Worm (Caenorhabditis elegans): ENCODE data around the gene C01B10.6.

Gene C01B10.6

DNA sequence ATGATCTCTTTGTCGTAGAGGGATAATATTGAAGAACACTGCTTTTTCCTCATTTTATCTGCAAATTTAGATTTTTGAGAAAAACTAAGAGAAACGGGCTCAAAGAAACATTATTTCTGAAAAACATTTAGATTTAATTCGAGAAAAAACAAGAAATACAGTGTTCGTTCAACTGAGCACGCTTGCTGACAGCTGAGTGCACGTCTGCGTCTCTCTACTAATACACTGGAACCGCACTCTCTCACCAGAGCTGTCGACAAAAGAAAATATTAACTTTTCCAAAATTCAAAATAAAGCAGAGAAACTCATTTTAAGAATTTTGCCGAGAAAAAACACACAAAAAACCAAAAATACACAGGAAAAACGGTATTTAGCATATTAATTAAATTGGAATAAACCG lies 26.7 kb upstream of the C01B10.6 start, which contains the start of gene drh-1 (continued):
- TF ChIP-seq nhr-6 (tag; optimal IDR thresholded peaks at IDR 0.05) (peak; percentile 18), nhr-42 (GFP tag; IDR thresholded peaks at IDR 0.05) (no peak), ceh-20 (GFP tag; IDR thresholded peaks at IDR 0.05) (no peak), duxl-1 (tag; optimal IDR thresholded peaks at IDR 0.05; ENCODE audit: poor library complexity) (no peak), zfp-2 (tag; optimal IDR thresholded peaks at IDR 0.05) (no peak)

- no peak for TF ChIP-seq F49E8.2 (tag; optimal IDR thresholded peaks at IDR 0.05; ENCODE audit: borderline replicate concordance)
- TF ChIP-seq lin-13 (GFP tag; optimal IDR thresholded peaks at IDR 0.05), result no peak
- no peak for TF ChIP-seq lin-1 (GFP tag; IDR thresholded peaks at IDR 0.05)
- peak in 1 of 2 experiments; percentile 34 for TF ChIP-seq lsy-2 (tag; optimal IDR thresholded peaks at IDR 0.05)
- TF ChIP-seq zip-2 (tag; optimal IDR thresholded peaks at IDR 0.05), result no peak
- no peak for TF ChIP-seq mdl-1 (tag; optimal IDR thresholded peaks at IDR 0.05)
- no peak for TF ChIP-seq zfp-3 (GFP tag; conservative IDR thresholded peaks at IDR 0.05)
- TF ChIP-seq Y5F2A.4 (GFP tag; optimal IDR thresholded peaks at IDR 0.05), result no peak
- peak; percentile 17 for TF ChIP-seq mxl-3 (GFP tag; optimal IDR thresholded peaks at IDR 0.05)
- TF ChIP-seq lin-29 (GFP tag; IDR thresholded peaks at IDR 0.05), result no peak
- no peak for TF ChIP-seq tag-97 (GFP tag; IDR thresholded peaks at IDR 0.05)
- TF ChIP-seq arid-1 (GFP tag; conservative IDR thresholded peaks at IDR 0.05), result no peak
- TF ChIP-seq lin-15B (tag; optimal IDR thresholded peaks at IDR 0.05), result no peak
- no peak for TF ChIP-seq duxl-1 (tag; optimal IDR thresholded peaks at IDR 0.05; ENCODE audit: poor library complexity)
- no peak for TF ChIP-seq dmd-8 (GFP tag; IDR thresholded peaks at IDR 0.05)
- TF ChIP-seq lir-3 (tag; optimal IDR thresholded peaks at IDR 0.05), result no peak
- no peak for TF ChIP-seq Y105C5A.15 (GFP tag; IDR thresholded peaks at IDR 0.05)
- peak; percentile 54 for TF ChIP-seq lin-38 (GFP tag; IDR thresholded peaks at IDR 0.05)
- no peak for TF ChIP-seq aly-2 (tag; optimal IDR thresholded peaks at IDR 0.05)
- TF ChIP-seq ceh-62 (tag; optimal IDR thresholded peaks at IDR 0.05), result no peak
- TF ChIP-seq mdt-29 (GFP tag; IDR thresholded peaks at IDR 0.05), result no peak
- no peak for TF ChIP-seq nhr-77 (tag; optimal IDR thresholded peaks at IDR 0.05)
- TF ChIP-seq snpc-1.2 (GFP tag; IDR thresholded peaks at IDR 0.05), result no peak
- TF ChIP-seq nhr-41 (GFP tag; IDR thresholded peaks at IDR 0.05), result no peak
- peak in 1 of 2 experiments; percentile 12 for TF ChIP-seq hif-1 (tag; optimal IDR thresholded peaks at IDR 0.05)
- peak; percentile 52; the same call in 1 of the 2 replicates for TF ChIP-seq pha-4 (GFP tag; IDR thresholded peaks at IDR 0.05)
- no peak for TF ChIP-seq pha-4 (tag; optimal IDR thresholded peaks at IDR 0.05)
- TF ChIP-seq saeg-2 (GFP tag; IDR thresholded peaks at IDR 0.05), result no peak
- TF ChIP-seq hlh-11 (tag; optimal IDR thresholded peaks at IDR 0.05), result peak; percentile 72
- peak; percentile 62 for TF ChIP-seq hlh-30 (tag; optimal IDR thresholded peaks at IDR 0.05; ENCODE audit: insufficient read depth)
- TF ChIP-seq lim-7 (GFP tag; IDR thresholded peaks at IDR 0.05), result no peak
- TF ChIP-seq T26A8.4 (GFP tag; IDR thresholded peaks at IDR 0.05), result no peak
- TF ChIP-seq attf-4 (tag; optimal IDR thresholded peaks at IDR 0.05), result no peak
- TF ChIP-seq mep-1 (tag; optimal IDR thresholded peaks at IDR 0.05), result peak; percentile 29
- peak; percentile 28 for TF ChIP-seq dve-1 (tag; optimal IDR thresholded peaks at IDR 0.05; ENCODE audit: insufficient read depth)
- no peak for TF ChIP-seq F44E2.7 (GFP tag; IDR thresholded peaks at IDR 0.05)
- TF ChIP-seq dmd-6 (GFP tag; IDR thresholded peaks at IDR 0.05), result peak; percentile 18; the same call in 1 of the 2 replicates
- TF ChIP-seq ZK337.2 (GFP tag; IDR thresholded peaks at IDR 0.05), result no peak
- TF ChIP-seq ceh-28 (tag; optimal IDR thresholded peaks at IDR 0.05), result no peak
- TF ChIP-seq nhr-25 (tag; optimal IDR thresholded peaks at IDR 0.05; ENCODE audit: borderline replicate concordance, insufficient read depth), result no peak
- no peak for TF ChIP-seq F37D6.2 (tag; optimal IDR thresholded peaks at IDR 0.05)
- no peak for TF ChIP-seq ctbp-1 (GFP tag; IDR thresholded peaks at IDR 0.05)
- TF ChIP-seq Y48G9A.11 (GFP tag; IDR thresholded peaks at IDR 0.05), result no peak
- TF ChIP-seq nhr-237 (tag; optimal IDR thresholded peaks at IDR 0.05), result no peak
- no peak for TF ChIP-seq tra-1 (GFP tag; IDR thresholded peaks at IDR 0.05)
Observed at ce11 chrIV:6618607-6619006, 21.4 kb upstream of the C01B10.6 start.
